Worm (Caenorhabditis elegans) whole organism, midembryonic: ENCODE data around the gene pix-1.

Source experiments
- T22C8.4 ChIP-seq: fragments of 200-800 bp; sonication (Bioruptor generic); IDR thresholded peaks from 2 replicates; pipeline ENCODE4 v1.3.6; 2022; ENCODE audit warnings: missing genetic modification characterization, missing compliant biosample characterization
- tab-1 ChIP-seq: fragments of 200-800 bp; sonication (Bioruptor generic); IDR thresholded peaks from 2 replicates; pipeline ENCODE4 v1.3.6; 2022; ENCODE audit warnings: missing genetic modification characterization, missing compliant biosample characterization

DNA sequence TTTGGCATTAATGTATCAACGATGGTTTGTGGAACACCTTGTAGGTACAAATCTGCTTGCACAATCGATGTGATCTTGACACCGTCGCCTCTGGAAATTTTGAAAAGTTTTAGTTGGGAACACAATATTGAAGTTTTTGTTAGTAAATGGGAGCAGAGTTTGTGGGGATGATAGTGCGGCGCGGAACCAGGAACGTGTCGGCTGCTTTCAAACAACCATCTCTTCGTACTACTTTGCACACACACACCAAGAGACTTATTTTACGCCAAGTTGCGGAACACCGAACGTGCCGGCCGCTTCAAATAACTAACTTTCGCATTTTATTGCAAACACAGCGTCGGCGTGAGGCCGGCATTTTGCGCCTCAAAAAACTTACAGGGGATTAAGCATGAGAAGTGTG is 18.0 kb upstream of the pix-1 start:
- TF ChIP-seq T22C8.4 (GFP tag; lab: Robert Waterston, UW) (no peak), tab-1 (GFP tag; lab: Robert Waterston, UW) (no peak)
